Worm (Caenorhabditis elegans): ENCODE measurements around the gene sru-20.

DNA sequence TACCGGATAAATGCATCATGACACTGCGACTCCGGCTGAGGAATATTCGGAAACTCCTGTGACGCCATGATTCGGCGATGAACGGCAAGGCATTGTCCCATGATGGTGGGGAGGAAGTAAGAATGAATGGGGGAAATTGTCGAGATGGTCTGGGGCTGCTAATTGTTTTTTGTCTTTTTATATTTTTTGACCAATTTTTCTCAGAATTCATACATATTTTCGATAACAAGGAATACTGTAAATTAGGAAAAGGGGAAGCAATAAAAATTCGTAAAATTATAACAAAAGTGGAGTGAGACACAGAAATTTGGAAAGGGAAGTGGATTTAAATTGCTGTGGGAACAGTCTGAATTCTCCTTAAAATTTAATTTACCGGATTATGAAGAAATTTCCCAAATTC lies 30.1 kb downstream of the sru-20 start, which contains the start of gene eak-4:
- TF ChIP-seq nhr-77 (tag; optimal IDR thresholded peaks at IDR 0.05), result no peak
- TF ChIP-seq skn-1 (tag; optimal IDR thresholded peaks at IDR 0.05), result no peak
- TF ChIP-seq elt-1 (tag; optimal IDR thresholded peaks at IDR 0.05), result no peak
- TF ChIP-seq nhr-76 (tag; optimal IDR thresholded peaks at IDR 0.05), result no peak
- no peak for TF ChIP-seq pha-4 (tag; optimal IDR thresholded peaks at IDR 0.05)
- no peak for TF ChIP-seq nfya-1 (tag; optimal IDR thresholded peaks at IDR 0.05; ENCODE audit: insufficient read depth)
- no peak for TF ChIP-seq ceh-9 (tag; optimal IDR thresholded peaks at IDR 0.05)
- TF ChIP-seq lin-15B (tag; optimal IDR thresholded peaks at IDR 0.05), result no peak

Data from whole organism, L3 larva.